Worm (Caenorhabditis elegans) whole organism, L3 larva: ENCODE data around the gene ets-5.

Experiments used
- ceh-82 ChIP-seq: fragments of 150-350 bp; optimal IDR thresholded peaks from 2 replicates; lab custom pipeline; 2014; ENCODE audit warnings: missing biosample characterization, missing genetic modification characterization
- egl-27 ChIP-seq: sonication (generic microtip); optimal IDR thresholded peaks from 4 replicates; lab custom pipeline; 2017; ENCODE audit warnings: missing biosample characterization, missing genetic modification reagents, missing genetic modification characterization
- zag-1 ChIP-seq: fragments of 150-350 bp; optimal IDR thresholded peaks from 2 replicates; lab custom pipeline; 2014; ENCODE audit warnings: missing biosample characterization, missing genetic modification characterization

DNA sequence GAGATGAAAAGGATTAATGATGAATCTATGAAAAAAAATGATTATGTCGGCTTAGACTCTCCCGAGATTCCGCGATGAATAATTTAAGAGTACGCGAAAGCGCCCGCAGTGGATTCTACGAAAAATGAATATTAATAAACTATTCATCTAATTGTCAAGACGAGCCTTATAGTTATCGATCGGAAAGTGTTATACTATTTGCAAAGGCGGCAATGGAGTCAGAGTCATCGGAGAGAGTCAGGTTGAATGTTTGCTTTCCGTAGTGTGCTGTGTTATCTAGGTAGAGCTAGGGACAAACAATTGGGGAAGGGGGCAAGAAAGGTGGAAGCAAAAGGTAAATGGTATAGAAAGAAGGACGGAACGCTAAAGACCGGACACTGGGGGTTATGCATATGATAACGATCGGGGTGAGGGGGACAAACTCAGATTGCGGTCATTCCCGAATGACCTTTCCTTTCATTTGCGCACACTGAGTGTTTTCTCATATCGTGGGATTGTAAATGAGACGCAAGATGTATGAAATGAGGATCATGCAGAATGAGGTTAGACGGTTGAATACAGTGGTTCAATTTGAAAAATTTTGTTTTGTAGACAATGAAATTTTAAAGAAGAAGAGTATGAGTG is 38.6 kb upstream of the ets-5 start:
- no peak for TF ChIP-seq zag-1
- TF ChIP-seq ceh-82: no peak
- no peak for TF ChIP-seq egl-27 (tag; lab: Kevin White, UChicago)
